Worm (Caenorhabditis elegans): ENCODE results near the gene nhr-251.

ce11 chrV:615275-615674 is 14.9 kb downstream of the nhr-251 start, which contains the start of gene F48G7.13:
- TF ChIP-seq B0035.1 (tag; optimal IDR thresholded peaks at IDR 0.05) (no peak), ama-1 (optimal IDR thresholded peaks at IDR 0.05) (no peak), ama-1 (GFP tag; optimal IDR thresholded peaks at IDR 0.05) (no peak), aptf-2 (GFP tag; conservative IDR thresholded peaks at IDR 0.05) (no peak), unc-62 (GFP tag; optimal IDR thresholded peaks at IDR 0.05) (no peak), attf-5 (GFP tag; optimal IDR thresholded peaks at IDR 0.05) (no peak), D2030.7 (GFP tag; IDR thresholded peaks at IDR 0.05) (no peak), nhr-179 (tag; optimal IDR thresholded peaks at IDR 0.05) (no peak), bed-2 (GFP tag; IDR thresholded peaks at IDR 0.05) (no peak), unc-130 (GFP tag; optimal IDR thresholded peaks at IDR 0.05) (no peak), rpc-1 (optimal IDR thresholded peaks at IDR 0.05) (no peak), rpc-1 (tag; optimal IDR thresholded peaks at IDR 0.05) (no peak), hmg-20 (GFP tag; IDR thresholded peaks at IDR 0.05) (no peak), nfya-1 (tag; optimal IDR thresholded peaks at IDR 0.05; ENCODE audit: borderline replicate concordance, insufficient read depth) (no peak), ceh-27 (GFP tag; optimal IDR thresholded peaks at IDR 0.05) (no peak)
